Fruit fly (Drosophila melanogaster) whole organism, embryonic: ENCODE results near the gene CG43338.

Experiments
- CG11504 ChIP-seq: fragments of 200-800 bp; sonication (Bioruptor generic); optimal IDR thresholded peaks from 3 replicates; lab custom pipeline; 2019; ENCODE audit warnings: missing biosample characterization, mild to moderate bottlenecking, missing genetic modification characterization, moderate library complexity
- CG11695 ChIP-seq: fragments of 200-800 bp; sonication (Bioruptor generic); IDR thresholded peaks from 3 replicates; pipeline ENCODE4 v1.3.6; 2022; ENCODE audit warnings: missing biosample characterization, missing genetic modification characterization
- CG11696 ChIP-seq: fragments of 200-800 bp; sonication (Bioruptor generic); IDR thresholded peaks from 2 replicates; pipeline ENCODE4 v1.3.6; 2022; ENCODE audit warnings: missing biosample characterization, missing genetic modification characterization
- CG12659 ChIP-seq: fragments of 200-800 bp; sonication (Bioruptor generic); optimal IDR thresholded peaks from 3 replicates; lab custom pipeline; 2017; ENCODE audit warnings: mild to moderate bottlenecking, missing biosample characterization, missing genetic modification reagents, missing genetic modification characterization
- CG13424 ChIP-seq: fragments of 200-800 bp; sonication (Bioruptor generic); optimal IDR thresholded peaks from 2 replicates; lab custom pipeline; 2019; ENCODE audit warnings: missing biosample characterization, mild to moderate bottlenecking, missing genetic modification characterization, moderate library complexity
- CG14965 ChIP-seq: fragments of 200-800 bp; sonication (Bioruptor generic); optimal IDR thresholded peaks from 2 replicates; lab custom pipeline; 2016; ENCODE audit warnings: missing biosample characterization, missing genetic modification characterization, borderline replicate concordance
- CG15269 ChIP-seq: fragments of 200-800 bp; sonication (Bioruptor generic); optimal IDR thresholded peaks from 2 replicates; lab custom pipeline; 2018; ENCODE audit warnings: missing biosample characterization, mild to moderate bottlenecking, missing genetic modification characterization, moderate library complexity
- CG17802 ChIP-seq: fragments of 200-800 bp; sonication (Bioruptor generic); optimal IDR thresholded peaks from 2 replicates; lab custom pipeline; 2018; ENCODE audit warnings: missing biosample characterization, mild to moderate bottlenecking, missing genetic modification characterization, moderate library complexity
- CG2875 ChIP-seq: fragments of 200-800 bp; sonication (Bioruptor generic); optimal IDR thresholded peaks from 2 replicates; lab custom pipeline; 2017; ENCODE audit warnings: missing biosample characterization, mild to moderate bottlenecking, missing genetic modification characterization, missing genetic modification reagents
- CG3065 ChIP-seq: fragments of 200-800 bp; sonication (Bioruptor generic); optimal IDR thresholded peaks from 2 replicates; lab custom pipeline; 2016; ENCODE audit warnings: missing biosample characterization, missing genetic modification characterization
- CG31388 ChIP-seq: fragments of 200-800 bp; sonication (Bioruptor generic); optimal IDR thresholded peaks from 2 replicates; lab custom pipeline; 2016; ENCODE audit warnings: missing biosample characterization, missing genetic modification characterization
- CG3838 ChIP-seq: fragments of 200-800 bp; sonication (Bioruptor generic); optimal IDR thresholded peaks from 3 replicates; lab custom pipeline; 2016; ENCODE audit warnings: missing biosample characterization, missing genetic modification characterization
- CG43689 ChIP-seq: fragments of 200-800 bp; sonication (Bioruptor generic); IDR thresholded peaks from 2 replicates; pipeline ENCODE4 v1.3.6; 2022; ENCODE audit warnings: missing biosample characterization, missing genetic modification characterization
- CG4730 ChIP-seq: fragments of 200-800 bp; sonication (Bioruptor generic); IDR thresholded peaks from 2 replicates; pipeline ENCODE4 v1.3.6; 2022; ENCODE audit warnings: missing biosample characterization, missing genetic modification characterization
- CG7786 ChIP-seq: fragments of 200-800 bp; sonication (Bioruptor generic); optimal IDR thresholded peaks from 2 replicates; lab custom pipeline; 2016; ENCODE audit warnings: missing biosample characterization, missing genetic modification characterization
- CG8359 ChIP-seq: fragments of 200-800 bp; sonication (Bioruptor generic); optimal IDR thresholded peaks from 2 replicates; lab custom pipeline; 2017; ENCODE audit warnings: missing biosample characterization, mild to moderate bottlenecking, missing genetic modification characterization, borderline replicate concordance
- CkIIα-i1 ChIP-seq: fragments of 200-800 bp; sonication (Bioruptor generic); IDR thresholded peaks from 2 replicates; pipeline ENCODE4 v1.3.6; 2022; ENCODE audit warnings: missing biosample characterization, missing genetic modification characterization
- D19B ChIP-seq: fragments of 200-800 bp; sonication (Bioruptor generic); optimal IDR thresholded peaks from 2 replicates; lab custom pipeline; 2017; ENCODE audit warnings: missing biosample characterization, mild to moderate bottlenecking, missing genetic modification characterization
- Dip2 ChIP-seq: fragments of 200-800 bp; sonication (Bioruptor generic); IDR thresholded peaks from 2 replicates; pipeline ENCODE4 v1.3.6; 2022; ENCODE audit warnings: missing biosample characterization, missing genetic modification characterization
- Dref ChIP-seq: fragments of 200-800 bp; sonication (Bioruptor generic); IDR thresholded peaks from 2 replicates; pipeline ENCODE4 v1.3.6; 2022; ENCODE audit warnings: missing biosample characterization, missing genetic modification characterization
- Drgx ChIP-seq: fragments of 200-800 bp; sonication (Bioruptor generic); IDR thresholded peaks from 2 replicates; pipeline ENCODE4 v1.3.6; 2022; ENCODE audit warnings: missing biosample characterization, missing genetic modification characterization
- Lpt ChIP-seq: fragments of >200 bp; optimal IDR thresholded peaks from 2 replicates; lab custom pipeline; 2018; ENCODE audit warnings: missing biosample characterization, missing genetic modification characterization
- Max ChIP-seq: fragments of 200-800 bp; sonication (Bioruptor generic); optimal IDR thresholded peaks from 2 replicates; lab custom pipeline; 2016; ENCODE audit warnings: missing biosample characterization, mild to moderate bottlenecking, missing genetic modification characterization
- Mes4 ChIP-seq: fragments of 200-800 bp; sonication (Bioruptor generic); optimal IDR thresholded peaks from 2 replicates; lab custom pipeline; 2016; ENCODE audit warnings: missing biosample characterization, missing genetic modification characterization
- NFAT ChIP-seq: fragments of 200-800 bp; sonication (Bioruptor generic); IDR thresholded peaks from 2 replicates; pipeline ENCODE4 v1.3.6; 2022; ENCODE audit warnings: missing biosample characterization, missing genetic modification characterization
- Oli ChIP-seq: fragments of 200-800 bp; sonication (Bioruptor generic); optimal IDR thresholded peaks from 2 replicates; lab custom pipeline; 2018; ENCODE audit warnings: missing biosample characterization, mild to moderate bottlenecking, missing genetic modification characterization, moderate library complexity
- Rx ChIP-seq: fragments of 200-800 bp; sonication (Bioruptor generic); IDR thresholded peaks from 2 replicates; pipeline ENCODE4 v1.3.6; 2022; ENCODE audit warnings: missing biosample characterization, missing genetic modification characterization
- Six4 ChIP-seq: fragments of 200-800 bp; sonication (Bioruptor generic); optimal IDR thresholded peaks from 2 replicates; lab custom pipeline; 2016; ENCODE audit warnings: missing biosample characterization, missing genetic modification characterization
- Ssrp ChIP-seq: fragments of 200-800 bp; sonication (Bioruptor generic); optimal IDR thresholded peaks from 2 replicates; lab custom pipeline; 2018; ENCODE audit warnings: missing biosample characterization, mild to moderate bottlenecking, missing genetic modification characterization, moderate library complexity
- cato ChIP-seq: fragments of 200-800 bp; sonication (Bioruptor generic); optimal IDR thresholded peaks from 2 replicates; lab custom pipeline; 2016; ENCODE audit warnings: missing biosample characterization, missing genetic modification characterization, borderline replicate concordance
- dmrt11E ChIP-seq: fragments of 200-800 bp; sonication (Bioruptor generic); optimal IDR thresholded peaks from 3 replicates; lab custom pipeline; 2018; ENCODE audit warnings: missing biosample characterization, mild to moderate bottlenecking, missing genetic modification characterization, moderate library complexity
- eve ChIP-seq, 2 experiments: fragments of >200 bp; optimal IDR thresholded peaks; 2 replicates each; lab custom pipeline; 2017; ENCODE audit warnings: missing biosample characterization in 2 of 2, missing genetic modification characterization in 2 of 2
- fd102C ChIP-seq: fragments of 200-800 bp; sonication (Bioruptor generic); optimal IDR thresholded peaks from 2 replicates; lab custom pipeline; 2018; ENCODE audit warnings: missing biosample characterization, mild to moderate bottlenecking, missing genetic modification characterization, moderate library complexity
- fu2 ChIP-seq: fragments of 200-800 bp; sonication (Bioruptor generic); optimal IDR thresholded peaks from 2 replicates; lab custom pipeline; 2016; ENCODE audit warnings: missing biosample characterization, missing genetic modification characterization
- gsb ChIP-seq: fragments of 200-800 bp; sonication (Bioruptor generic); IDR thresholded peaks from 2 replicates; pipeline ENCODE4 v1.3.6; 2022; ENCODE audit warnings: missing biosample characterization, missing genetic modification characterization
- ind ChIP-seq: fragments of 200-800 bp; sonication (Bioruptor generic); optimal IDR thresholded peaks from 3 replicates; lab custom pipeline; 2016; ENCODE audit warnings: missing biosample characterization, missing genetic modification characterization
- lov ChIP-seq, 2 experiments: fragments of 200-800 bp in 1 of 2; fragments of >200 bp in 1 of 2; sonication (Bioruptor generic) in 1 of 2; IDR thresholded peaks in 1 of 2; optimal IDR thresholded peaks in 1 of 2; 2 replicates in 1 of 2; 3 replicates in 1 of 2; pipeline versions ENCODE4 v1.3.6 to Lab custom; 2017 to 2022; ENCODE audit warnings: missing biosample characterization in 1 of 2, missing genetic modification characterization in 1 of 2
- org-1 ChIP-seq: fragments of 200-800 bp; sonication (Bioruptor generic); optimal IDR thresholded peaks from 2 replicates; lab custom pipeline; 2017; ENCODE audit warnings: missing biosample characterization, missing genetic modification characterization
- pzg ChIP-seq: fragments of 200-800 bp; sonication (Bioruptor generic); optimal IDR thresholded peaks from 3 replicates; lab custom pipeline; 2018; ENCODE audit warnings: missing biosample characterization, mild to moderate bottlenecking, missing genetic modification characterization, moderate library complexity
- rib ChIP-seq: fragments of 200-800 bp; sonication (Bioruptor generic); IDR thresholded peaks from 2 replicates; pipeline ENCODE4 v1.3.6; 2022; ENCODE audit warnings: missing biosample characterization, missing genetic modification characterization
- run ChIP-seq: fragments of 200-800 bp; sonication (Bioruptor generic); optimal IDR thresholded peaks from 3 replicates; lab custom pipeline; 2018; ENCODE audit warnings: missing biosample characterization, mild to moderate bottlenecking, missing genetic modification characterization
- slou ChIP-seq: fragments of 200-800 bp; sonication (Bioruptor generic); optimal IDR thresholded peaks from 3 replicates; lab custom pipeline; 2016; ENCODE audit warnings: missing biosample characterization, missing genetic modification characterization
- sr ChIP-seq: fragments of 200-800 bp; sonication (Bioruptor generic); IDR thresholded peaks from 3 replicates; pipeline ENCODE4 v1.3.6; 2022; ENCODE audit warnings: missing biosample characterization, missing genetic modification characterization
- ssp ChIP-seq: fragments of 200-800 bp; sonication (Bioruptor generic); IDR thresholded peaks from 2 replicates; pipeline ENCODE4 v1.3.6; 2022; ENCODE audit warnings: missing biosample characterization, missing genetic modification characterization
- sug ChIP-seq: fragments of 200-800 bp; optimal IDR thresholded peaks from 2 replicates; lab custom pipeline; 2019; ENCODE audit warnings: missing biosample characterization, mild to moderate bottlenecking, missing genetic modification characterization, moderate library complexity
- tna ChIP-seq: fragments of 200-800 bp; sonication (Bioruptor generic); IDR thresholded peaks from 2 replicates; pipeline ENCODE4 v1.3.6; 2022; ENCODE audit warnings: missing biosample characterization, missing genetic modification characterization; ENCODE audit not compliant: partially characterized antibody
- trem ChIP-seq: fragments of 200-800 bp; optimal IDR thresholded peaks from 3 replicates; lab custom pipeline; 2019; ENCODE audit warnings: missing biosample characterization, mild to moderate bottlenecking, missing genetic modification characterization, moderate library complexity
- zen ChIP-seq: fragments of 200-800 bp; sonication (Bioruptor generic); optimal IDR thresholded peaks from 3 replicates; lab custom pipeline; 2018; ENCODE audit warnings: missing biosample characterization, mild to moderate bottlenecking, missing genetic modification characterization, moderate library complexity

CG43338 gene

dm6 chr2L:18693877-18694723, 23.1 kb upstream of the CG43338 start (continued):
- TF ChIP-seq Ssrp (peak; percentile 14), Mes4 (GFP tag; lab: Kevin White, UChicago) (peak; percentile 14), slou (GFP tag; lab: Kevin White, UChicago) (no peak), CG43689 (GFP tag; lab: Robert Waterston, UW) (peak; percentile 70), tna (GFP tag; lab: Robert Waterston, UW) (no peak), CG13424 (peak; percentile 60), fu2 (GFP tag; lab: Kevin White, UChicago) (peak; percentile 55), CG14965 (no peak), ssp (GFP tag; lab: Robert Waterston, UW) (no peak), pzg (no peak), CG2875 (GFP tag; lab: Kevin White, UChicago) (peak; percentile 21), Lpt (no peak), gsb (GFP tag; lab: Robert Waterston, UW) (0 out of 2 replicates have a peak, but pooled peaks have one; percentile 16), CG17802 (peak; percentile 37), CG7786 (GFP tag; lab: Kevin White, UChicago) (peak; percentile 20), CG3065 (GFP tag; lab: Kevin White, UChicago) (no peak), CkIIα-i1 (GFP tag; lab: Robert Waterston, UW) (no peak), NFAT (GFP tag; lab: Robert Waterston, UW) (peak; percentile 76), ind (GFP tag; lab: Kevin White, UChicago) (peak; percentile 66), dmrt11E (tag; lab: Kevin White, UChicago) (no peak), run (tag; lab: Kevin White, UChicago) (no peak), CG31388 (peak; percentile 35), lov (optimal IDR thresholded peaks at IDR 0.05; lab: Kevin White, UChicago) (no peak), lov (GFP tag; IDR thresholded peaks at IDR 0.05; lab: Robert Waterston, UW) (0 out of 3 replicates have a peak, but pooled peaks have one; percentile 31), CG11504 (peak; percentile 9), CG11695 (GFP tag; lab: Robert Waterston, UW) (peak; percentile 36; the same call in 1 of the 3 replicates), Dip2 (GFP tag; lab: Robert Waterston, UW) (no peak), CG15269 (tag; lab: Kevin White, UChicago) (peak; percentile 45), CG11696 (peak; percentile 46; the same call in 1 of the 2 replicates), D19B (peak; percentile 83), cato (GFP tag; lab: Kevin White, UChicago) (peak; percentile 2), CG12659 (GFP tag; lab: Kevin White, UChicago) (peak; percentile 50), Oli (tag; lab: Kevin White, UChicago) (peak; percentile 8), zen (tag; lab: Kevin White, UChicago) (no peak), trem (tag; lab: Kevin White, UChicago) (peak; percentile 14), rib (GFP tag; lab: Robert Waterston, UW) (peak; percentile 68), org-1 (GFP tag; lab: Kevin White, UChicago) (peak; percentile 68), Drgx (peak; percentile 43; the same call in 1 of the 2 replicates), Max (GFP tag; lab: Kevin White, UChicago) (peak; percentile 18), eve (GFP tag; optimal IDR thresholded peaks at IDR 0.05; lab: Kevin White, UChicago) (no peak), fd102C (no peak), Rx (GFP tag; lab: Robert Waterston, UW) (peak; percentile 52), CG3838 (peak; percentile 16), CG4730 (GFP tag; lab: Robert Waterston, UW) (peak; percentile 61), CG8359 (GFP tag; lab: Kevin White, UChicago) (no peak), Six4 (GFP tag; lab: Kevin White, UChicago) (no peak), sug (tag; lab: Kevin White, UChicago) (peak; percentile 100), sr (GFP tag; lab: Robert Waterston, UW) (peak; percentile 49; the same call in 1 of the 3 replicates), Dref (GFP tag; lab: Robert Waterston, UW) (no peak)
